Worm (Caenorhabditis elegans) whole organism, late embryonic: ENCODE results near the gene chil-24.

Source experiments
- C08G9.2 ChIP-seq: sonication (generic microtip); optimal IDR thresholded peaks from 2 replicates; lab custom pipeline; 2016; ENCODE audit warnings: mild to moderate bottlenecking, missing genetic modification characterization, moderate library complexity, missing compliant biosample characterization
- C38D4.7 ChIP-seq: fragments of 200-800 bp; sonication (Bioruptor generic); optimal IDR thresholded peaks from 2 replicates; lab custom pipeline; 2018; ENCODE audit warnings: mild to moderate bottlenecking, missing genetic modification characterization, moderate library complexity, missing compliant biosample characterization
- K02D7.2 ChIP-seq: sonication (generic microtip); optimal IDR thresholded peaks from 2 replicates; lab custom pipeline; 2017; ENCODE audit warnings: mild to moderate bottlenecking, missing genetic modification characterization, missing compliant biosample characterization
- ahr-1 ChIP-seq: sonication (generic microtip); optimal IDR thresholded peaks from 2 replicates; lab custom pipeline; 2016; ENCODE audit warnings: missing genetic modification characterization, missing compliant biosample characterization
- ceh-14 ChIP-seq: sonication (generic microtip); optimal IDR thresholded peaks from 2 replicates; lab custom pipeline; 2016; ENCODE audit warnings: missing genotype, missing genetic modification characterization, missing compliant biosample characterization
- ceh-2 ChIP-seq: sonication (generic microtip); optimal IDR thresholded peaks from 2 replicates; lab custom pipeline; 2016; ENCODE audit warnings: missing genotype, missing genetic modification characterization, missing compliant biosample characterization
- ceh-22 ChIP-seq: sonication (generic microtip); optimal IDR thresholded peaks from 2 replicates; lab custom pipeline; 2017; ENCODE audit warnings: missing biosample characterization, missing genetic modification characterization
- ceh-24 ChIP-seq: sonication (generic microtip); optimal IDR thresholded peaks from 2 replicates; lab custom pipeline; 2016; ENCODE audit warnings: mild to moderate bottlenecking, missing genetic modification characterization, missing compliant biosample characterization
- ceh-30 ChIP-seq: fragments of 150-350 bp; optimal IDR thresholded peaks from 2 replicates; lab custom pipeline; 2014; ENCODE audit warnings: missing biosample characterization, missing genetic modification characterization
- ceh-31 ChIP-seq: sonication (generic microtip); optimal IDR thresholded peaks from 2 replicates; lab custom pipeline; 2016; ENCODE audit warnings: missing genetic modification characterization, missing compliant biosample characterization
- ceh-45 ChIP-seq: fragments of 200-800 bp; sonication (Bioruptor generic); IDR thresholded peaks from 2 replicates; pipeline ENCODE4 v1.3.6; 2022; ENCODE audit warnings: missing genetic modification reagents, missing genetic modification characterization, missing compliant biosample characterization
- ceh-48 ChIP-seq: sonication (generic microtip); optimal IDR thresholded peaks from 2 replicates; lab custom pipeline; 2016; ENCODE audit warnings: missing genetic modification characterization, inconsistent platforms, missing compliant biosample characterization
- ceh-6 ChIP-seq: fragments of 200-800 bp; sonication (Bioruptor generic); optimal IDR thresholded peaks from 2 replicates; lab custom pipeline; 2018; ENCODE audit warnings: mild to moderate bottlenecking, missing genetic modification characterization, missing compliant biosample characterization
- ceh-9 ChIP-seq: sonication (generic microtip); optimal IDR thresholded peaks from 2 replicates; lab custom pipeline; 2016; ENCODE audit warnings: mild to moderate bottlenecking, missing genetic modification characterization, inconsistent platforms, missing compliant biosample characterization
- eyg-1 ChIP-seq: sonication (generic microtip); optimal IDR thresholded peaks from 2 replicates; lab custom pipeline; 2016; ENCODE audit warnings: missing genotype, missing genetic modification characterization, missing compliant biosample characterization
- fax-1 ChIP-seq: sonication (generic microtip); optimal IDR thresholded peaks from 2 replicates; lab custom pipeline; 2016; ENCODE audit warnings: missing genotype, missing genetic modification characterization, missing compliant biosample characterization
- gmeb-2 ChIP-seq: sonication (generic microtip); optimal IDR thresholded peaks from 2 replicates; lab custom pipeline; 2016; ENCODE audit warnings: missing genetic modification characterization, inconsistent platforms, missing compliant biosample characterization
- hlh-15 ChIP-seq: sonication (generic microtip); optimal IDR thresholded peaks from 2 replicates; lab custom pipeline; 2016; ENCODE audit warnings: missing genetic modification characterization, missing compliant biosample characterization
- hlh-6 ChIP-seq: sonication (generic microtip); optimal IDR thresholded peaks from 2 replicates; lab custom pipeline; 2016; ENCODE audit warnings: missing genotype, missing genetic modification characterization, missing compliant biosample characterization
- hlh-8 ChIP-seq: sonication (generic microtip); optimal IDR thresholded peaks from 2 replicates; lab custom pipeline; 2016; ENCODE audit warnings: missing genotype, missing genetic modification characterization, missing compliant biosample characterization
- lim-6 ChIP-seq: sonication (generic microtip); optimal IDR thresholded peaks from 2 replicates; lab custom pipeline; 2016; ENCODE audit warnings: missing genetic modification characterization, missing compliant biosample characterization
- lin-11 ChIP-seq: fragments of 200-800 bp; sonication (Bioruptor generic); optimal IDR thresholded peaks from 2 replicates; lab custom pipeline; 2018; ENCODE audit warnings: mild to moderate bottlenecking, missing genetic modification characterization, missing compliant biosample characterization
- nfya-1 ChIP-seq: sonication (generic microtip); optimal IDR thresholded peaks from 2 replicates; lab custom pipeline; 2017; ENCODE audit warnings: missing genetic modification characterization, mild to moderate bottlenecking, missing compliant biosample characterization, antibody characterized with exemption, moderate library complexity
- nhr-11 ChIP-seq: fragments of 150-350 bp; optimal IDR thresholded peaks from 2 replicates; lab custom pipeline; 2014; ENCODE audit warnings: missing biosample characterization, missing genetic modification characterization
- nhr-232 ChIP-seq: sonication (generic microtip); optimal IDR thresholded peaks from 2 replicates; lab custom pipeline; 2016; ENCODE audit warnings: missing genetic modification characterization, missing compliant biosample characterization
- odd-2 ChIP-seq: sonication (generic microtip); optimal IDR thresholded peaks from 2 replicates; lab custom pipeline; 2017; ENCODE audit warnings: antibody characterized with exemption, mild to moderate bottlenecking, missing genetic modification characterization, missing compliant biosample characterization
- pax-1 ChIP-seq: fragments of 150-350 bp; optimal IDR thresholded peaks from 2 replicates; lab custom pipeline; 2014; ENCODE audit warnings: missing biosample characterization, missing genetic modification characterization
- pha-2 ChIP-seq: sonication (generic microtip); optimal IDR thresholded peaks from 2 replicates; lab custom pipeline; 2017; ENCODE audit warnings: mild to moderate bottlenecking, missing genetic modification characterization, missing compliant biosample characterization
- pqm-1 ChIP-seq: sonication (generic microtip); optimal IDR thresholded peaks from 2 replicates; lab custom pipeline; 2016; ENCODE audit warnings: missing genetic modification characterization, missing compliant biosample characterization
- pros-1 ChIP-seq: fragments of 150-350 bp; optimal IDR thresholded peaks from 2 replicates; lab custom pipeline; 2014; ENCODE audit warnings: missing biosample characterization, missing genetic modification reagents, missing genetic modification characterization
- ref-2 ChIP-seq: sonication (generic microtip); optimal IDR thresholded peaks from 2 replicates; lab custom pipeline; 2016; ENCODE audit warnings: missing genetic modification characterization, missing compliant biosample characterization
- sdc-2 ChIP-seq: sonication (generic microtip); optimal IDR thresholded peaks from 2 replicates; lab custom pipeline; 2016; ENCODE audit warnings: missing genotype, missing genetic modification characterization, missing compliant biosample characterization
- sox-4 ChIP-seq: sonication (generic microtip); optimal IDR thresholded peaks from 2 replicates; lab custom pipeline; 2017; ENCODE audit warnings: mild to moderate bottlenecking, missing genetic modification characterization, inconsistent platforms, missing compliant biosample characterization
- tbx-2 ChIP-seq: sonication (generic microtip); optimal IDR thresholded peaks from 2 replicates; lab custom pipeline; 2016; ENCODE audit warnings: missing genetic modification characterization, missing compliant biosample characterization
- unc-86 ChIP-seq: sonication (generic microtip); optimal IDR thresholded peaks from 2 replicates; lab custom pipeline; 2016; ENCODE audit warnings: missing genetic modification characterization, missing compliant biosample characterization

Gene chil-24

ce11 chrII:3129007-3129406, at the start of gene chil-24:
TSS of gene chil-24 (plus strand) at chrII:3129162.
- no peak for TF ChIP-seq nhr-11 (tag; lab: Kevin White, UChicago)
- TF ChIP-seq pqm-1 (tag; lab: Kevin White, UChicago) = no peak
- TF ChIP-seq ref-2 = no peak
- no peak for TF ChIP-seq lin-11
- TF ChIP-seq hlh-15 (tag; lab: Kevin White, UChicago) = no peak
- no peak for TF ChIP-seq pha-2 (tag; lab: Kevin White, UChicago)
- TF ChIP-seq C38D4.7 (GFP tag; lab: Kevin White, UChicago) = no peak
- no peak for TF ChIP-seq ceh-48 (tag; lab: Kevin White, UChicago)
- TF ChIP-seq sox-4 (tag; lab: Kevin White, UChicago) = no peak
- TF ChIP-seq nhr-232 (tag; lab: Kevin White, UChicago) = no peak
- no peak for TF ChIP-seq fax-1 (tag; lab: Kevin White, UChicago)

ce11 chrII:3087134-3087533, 41.8 kb upstream of the chil-24 start:
- no peak for TF ChIP-seq pax-1

- TF ChIP-seq ceh-45 (GFP tag; lab: Robert Waterston, UW) (no peak), unc-86 (no peak), eyg-1 (tag; lab: Kevin White, UChicago) (no peak), ceh-22 (tag; lab: Kevin White, UChicago) (no peak), nfya-1 (tag; lab: Kevin White, UChicago) (no peak), K02D7.2 (tag; lab: Kevin White, UChicago) (no peak), ceh-14 (tag; lab: Kevin White, UChicago) (no peak), sdc-2 (tag; lab: Kevin White, UChicago) (no peak), ceh-9 (no peak), hlh-8 (tag; lab: Kevin White, UChicago) (no peak), nhr-11 (tag; lab: Kevin White, UChicago) (no peak), hlh-6 (tag; lab: Kevin White, UChicago) (no peak), ceh-6 (GFP tag; lab: Kevin White, UChicago) (no peak), tbx-2 (tag; lab: Kevin White, UChicago) (no peak), ahr-1 (tag; lab: Kevin White, UChicago) (no peak)
Measured at ce11 chrII:3091268-3091667, 37.7 kb upstream of the chil-24 start, which contains the start of gene srg-21. TSS of gene srg-21 (minus strand) at chrII:3091368.

- TF ChIP-seq nhr-11 (tag; lab: Kevin White, UChicago) (no peak), C08G9.2 (tag; lab: Kevin White, UChicago) (no peak), ceh-31 (tag; lab: Kevin White, UChicago) (no peak), ceh-24 (tag; lab: Kevin White, UChicago) (no peak), pros-1 (tag; lab: Kevin White, UChicago) (no peak), ceh-30 (tag; lab: Kevin White, UChicago) (no peak), odd-2 (tag; lab: Kevin White, UChicago) (no peak)
Measured at ce11 chrII:3093352-3093751, 35.6 kb upstream of the chil-24 start, which contains the start of gene srg-22. TSS of gene srg-22 (minus strand) at chrII:3093452.

ce11 chrII:3096060-3096459, 32.9 kb upstream of the chil-24 start, which contains the start of gene srg-23:
TSS of gene srg-23 (minus strand) at chrII:3096160.
- TF ChIP-seq ceh-9 (no peak), ceh-2 (tag; lab: Kevin White, UChicago) (no peak), ceh-14 (tag; lab: Kevin White, UChicago) (no peak), lin-11 (no peak), ceh-45 (GFP tag; lab: Robert Waterston, UW) (no peak), pax-1 (no peak), ceh-30 (tag; lab: Kevin White, UChicago) (no peak), lim-6 (tag; lab: Kevin White, UChicago) (no peak), gmeb-2 (tag; lab: Kevin White, UChicago) (no peak)
